Worm (Caenorhabditis elegans) whole organism, L3 larva: ENCODE results near the gene dao-3.

Experiments
- R02D3.7 ChIP-seq: fragments of 150-350 bp; optimal IDR thresholded peaks from 2 replicates; lab custom pipeline; 2014; ENCODE audit warnings: missing biosample characterization, missing genetic modification characterization
- ZK546.5 ChIP-seq: sonication (generic microtip); optimal IDR thresholded peaks from 2 replicates; lab custom pipeline; 2017; ENCODE audit warnings: missing biosample characterization, missing genetic modification characterization
- aly-2 ChIP-seq: fragments of 150-350 bp; optimal IDR thresholded peaks from 2 replicates; lab custom pipeline; 2014; ENCODE audit warnings: missing biosample characterization, missing genetic modification characterization
- ama-1 ChIP-seq: fragments of 150-350 bp; optimal IDR thresholded peaks from 2 replicates; lab custom pipeline; 2018
- ceh-28 ChIP-seq: fragments of 150-350 bp; optimal IDR thresholded peaks from 2 replicates; lab custom pipeline; 2014; ENCODE audit warnings: missing biosample characterization, missing genetic modification reagents, missing genetic modification characterization
- ceh-82 ChIP-seq: fragments of 150-350 bp; optimal IDR thresholded peaks from 2 replicates; lab custom pipeline; 2014; ENCODE audit warnings: missing biosample characterization, missing genetic modification characterization
- daf-12 ChIP-seq: fragments of 150-350 bp; optimal IDR thresholded peaks from 2 replicates; lab custom pipeline; 2014; ENCODE audit warnings: missing biosample characterization, missing genetic modification reagents, missing genetic modification characterization
- egl-27 ChIP-seq: sonication (generic microtip); optimal IDR thresholded peaks from 4 replicates; lab custom pipeline; 2017; ENCODE audit warnings: missing biosample characterization, missing genetic modification reagents, missing genetic modification characterization
- egl-5 ChIP-seq: fragments of 150-350 bp; optimal IDR thresholded peaks from 2 replicates; lab custom pipeline; 2017; ENCODE audit warnings: missing biosample characterization, missing genetic modification reagents, missing genetic modification characterization, inconsistent platforms
- elt-1 ChIP-seq: fragments of 150-350 bp; optimal IDR thresholded peaks from 2 replicates; lab custom pipeline; 2014; ENCODE audit warnings: missing biosample characterization, missing genetic modification characterization
- elt-2 ChIP-seq: sonication (generic microtip); optimal IDR thresholded peaks from 2 replicates; lab custom pipeline; 2016; ENCODE audit warnings: missing genetic modification reagents, mild to moderate bottlenecking, missing genetic modification characterization, missing compliant biosample characterization
- elt-3 ChIP-seq, 3 experiments: fragments of 150-350 bp in 1 of 3; sonication (generic microtip) in 2 of 3; optimal IDR thresholded peaks; 2 replicates in 2 of 3; 4 replicates in 1 of 3; lab custom pipeline; 2014 to 2017; ENCODE audit warnings: missing biosample characterization in 3 of 3, missing genetic modification characterization in 3 of 3
- eor-1 ChIP-seq, 2 experiments: fragments of 150-350 bp; optimal IDR thresholded peaks; 2 replicates each; lab custom pipeline; 2014 to 2018; ENCODE audit warnings: missing biosample characterization in 2 of 2, missing genetic modification characterization in 2 of 2
- fkh-10 ChIP-seq: sonication (generic microtip); optimal IDR thresholded peaks from 2 replicates; lab custom pipeline; 2017; ENCODE audit warnings: missing biosample characterization, missing genetic modification reagents, missing genetic modification characterization
- fkh-2 ChIP-seq: fragments of 150-350 bp; optimal IDR thresholded peaks from 2 replicates; lab custom pipeline; 2014; ENCODE audit warnings: missing biosample characterization, missing genetic modification reagents, missing genetic modification characterization
- fos-1 ChIP-seq: fragments of 150-350 bp; optimal IDR thresholded peaks from 2 replicates; lab custom pipeline; 2014; ENCODE audit warnings: missing biosample characterization, missing genetic modification characterization
- jun-1 ChIP-seq: fragments of 150-350 bp; optimal IDR thresholded peaks from 2 replicates; lab custom pipeline; 2014; ENCODE audit warnings: missing biosample characterization, missing genetic modification reagents, missing genetic modification characterization
- lin-15B ChIP-seq: fragments of 150-350 bp; optimal IDR thresholded peaks from 2 replicates; lab custom pipeline; 2014; ENCODE audit warnings: missing biosample characterization, missing genetic modification characterization
- lin-39 ChIP-seq: fragments of 150-350 bp; optimal IDR thresholded peaks from 2 replicates; lab custom pipeline; 2018; ENCODE audit warnings: missing biosample characterization, missing genetic modification reagents, missing genetic modification characterization
- mdl-1 ChIP-seq: fragments of 150-350 bp; optimal IDR thresholded peaks from 2 replicates; lab custom pipeline; 2014; ENCODE audit warnings: missing biosample characterization, missing genetic modification characterization
- nfya-1 ChIP-seq: sonication (generic microtip); optimal IDR thresholded peaks from 2 replicates; lab custom pipeline; 2017; ENCODE audit warnings: missing genetic modification characterization, mild to moderate bottlenecking, missing compliant biosample characterization, antibody characterized with exemption, moderate library complexity; ENCODE audit not compliant: insufficient read depth
- nhr-12 ChIP-seq: fragments of 150-350 bp; optimal IDR thresholded peaks from 2 replicates; lab custom pipeline; 2014; ENCODE audit warnings: missing biosample characterization, missing genetic modification characterization
- nhr-23 ChIP-seq: fragments of 150-350 bp; optimal IDR thresholded peaks from 2 replicates; lab custom pipeline; 2014; ENCODE audit warnings: missing biosample characterization, missing genetic modification reagents, missing genetic modification characterization
- nhr-237 ChIP-seq: fragments of 150-350 bp; optimal IDR thresholded peaks from 2 replicates; lab custom pipeline; 2014; ENCODE audit warnings: missing biosample characterization, missing genetic modification characterization
- nhr-25 ChIP-seq: sonication (generic microtip); optimal IDR thresholded peaks from 2 replicates; lab custom pipeline; 2017; ENCODE audit warnings: missing biosample characterization, missing genetic modification characterization
- nhr-28 ChIP-seq: fragments of 150-350 bp; optimal IDR thresholded peaks from 2 replicates; lab custom pipeline; 2014; ENCODE audit warnings: missing biosample characterization, missing genetic modification characterization
- nhr-43 ChIP-seq: sonication (generic microtip); optimal IDR thresholded peaks from 2 replicates; lab custom pipeline; 2016; ENCODE audit warnings: mild to moderate bottlenecking, missing genetic modification characterization, missing compliant biosample characterization; ENCODE audit not compliant: poor library complexity, severe bottlenecking
- nhr-67 ChIP-seq: fragments of 150-350 bp; optimal IDR thresholded peaks from 2 replicates; lab custom pipeline; 2014; ENCODE audit warnings: missing biosample characterization, missing genetic modification characterization
- nhr-76 ChIP-seq: fragments of 150-350 bp; sonication (generic microtip); optimal IDR thresholded peaks from 5 replicates; lab custom pipeline; 2014; ENCODE audit warnings: missing biosample characterization, missing genetic modification characterization
- pha-4 ChIP-seq: fragments of 150-350 bp; optimal IDR thresholded peaks from 2 replicates; lab custom pipeline; 2014; ENCODE audit warnings: missing biosample characterization, missing genetic modification reagents, missing genetic modification characterization
- pqm-1 ChIP-seq: fragments of 150-350 bp; optimal IDR thresholded peaks from 2 replicates; lab custom pipeline; 2017; ENCODE audit warnings: missing biosample characterization, missing genetic modification characterization, inconsistent platforms
- sea-2 ChIP-seq: fragments of 150-350 bp; sonication (generic microtip); optimal IDR thresholded peaks from 4 replicates; lab custom pipeline; 2014; ENCODE audit warnings: missing biosample characterization, missing genetic modification reagents, missing genetic modification characterization
- skn-1 ChIP-seq: fragments of 150-350 bp; optimal IDR thresholded peaks from 2 replicates; lab custom pipeline; 2014; ENCODE audit warnings: missing biosample characterization, missing genetic modification characterization
- snpc-4 ChIP-seq: fragments of 150-350 bp; optimal IDR thresholded peaks from 2 replicates; lab custom pipeline; 2014; ENCODE audit warnings: missing biosample characterization, missing genetic modification characterization
- tbx-2 ChIP-seq: sonication (generic microtip); optimal IDR thresholded peaks from 2 replicates; lab custom pipeline; 2016; ENCODE audit warnings: mild to moderate bottlenecking, missing genetic modification characterization, missing compliant biosample characterization
- unc-39 ChIP-seq: sonication (generic microtip); optimal IDR thresholded peaks from 4 replicates; lab custom pipeline; 2017; ENCODE audit warnings: missing biosample characterization, missing genetic modification characterization

The dao-3 gene

DNA sequence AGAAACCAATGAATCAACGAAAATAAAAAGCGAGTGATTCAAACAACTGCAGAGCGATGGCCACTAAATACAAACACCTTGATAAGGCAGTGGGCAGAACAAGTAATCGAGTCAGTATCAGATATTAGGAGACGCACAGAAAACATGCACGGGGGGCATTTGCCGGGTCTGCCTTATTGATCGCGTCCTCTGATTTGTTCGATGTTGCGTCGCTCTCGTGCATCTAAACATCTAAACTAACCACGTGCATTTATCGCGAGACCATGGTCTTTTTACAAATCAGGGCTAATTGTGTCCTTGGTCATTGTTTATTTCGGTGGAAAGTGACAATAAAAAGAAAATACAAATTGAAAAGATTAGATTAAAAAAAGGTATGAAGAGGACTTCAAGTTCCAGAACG lies 2.4 kb downstream of the dao-3 start, which contains the start of gene K07E3.4:
K07E3.4 (minus strand) TSS at position 100 of the 400 bp plus-strand sequence.
- TF ChIP-seq ama-1 (lab: Kevin White, UChicago) (no peak), snpc-4 (peak; percentile 12), nhr-25 (tag; lab: Kevin White, UChicago) (peak; percentile 82), elt-3 (tag; optimal IDR thresholded peaks at IDR 0.05; lab: Kevin White, UChicago) (peak in 1 of 3 experiments; percentile 62), pqm-1 (tag; lab: Kevin White, UChicago) (peak; percentile 71), nhr-12 (tag; lab: Kevin White, UChicago) (no peak), nhr-76 (tag; lab: Kevin White, UChicago) (peak; percentile 14), nhr-43 (tag; lab: Kevin White, UChicago) (peak; percentile 78), egl-5 (tag; lab: Kevin White, UChicago) (no peak), nhr-23 (peak; percentile 67), mdl-1 (tag; lab: Kevin White, UChicago) (peak; percentile 88), jun-1 (peak; percentile 53), elt-2 (peak; percentile 78), ceh-28 (tag; lab: Kevin White, UChicago) (peak; percentile 77), elt-1 (tag; lab: Kevin White, UChicago) (peak; percentile 85), nfya-1 (tag; lab: Kevin White, UChicago) (peak; percentile 43)

DNA sequence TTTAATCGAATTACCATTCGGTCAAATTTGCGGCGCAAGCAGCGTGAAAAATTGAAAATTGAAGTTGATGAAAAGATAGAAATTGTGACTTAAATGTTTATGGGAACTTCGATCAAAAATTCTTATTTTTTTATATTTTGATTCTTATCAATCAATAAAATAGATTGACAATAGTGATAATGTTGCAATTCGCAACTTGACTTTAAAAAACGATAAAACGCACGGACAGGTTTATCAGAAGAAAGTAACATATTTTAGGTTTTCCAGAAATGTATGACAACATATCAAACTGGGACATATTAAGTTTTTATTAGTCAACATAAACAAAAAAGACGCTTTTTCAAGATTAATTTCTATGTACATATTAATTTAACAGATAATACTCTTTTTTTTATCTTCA lies 3.0 kb downstream of the dao-3 start:
- peak; percentile 26 for TF ChIP-seq elt-2
- TF ChIP-seq fkh-10, result no peak

DNA sequence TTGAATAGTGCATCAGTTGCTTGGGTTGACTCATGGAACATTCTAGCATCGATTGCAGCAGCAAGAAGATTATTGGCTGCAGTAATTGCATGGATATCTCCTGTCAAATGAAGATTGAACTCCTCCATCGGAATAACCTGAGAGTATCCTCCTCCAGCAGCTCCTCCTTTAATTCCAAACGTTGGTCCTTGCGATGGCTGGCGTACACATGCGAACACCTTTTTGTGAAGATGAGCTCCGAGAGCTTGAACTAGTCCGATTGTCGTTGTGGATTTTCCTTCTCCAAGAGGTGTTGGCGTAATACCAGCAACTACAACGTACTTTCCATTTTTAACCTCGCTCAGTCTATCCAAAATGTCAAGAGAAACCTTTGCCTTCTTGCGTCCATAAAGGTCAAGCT lies 3.6 kb downstream of the dao-3 start:
- TF ChIP-seq nhr-12 (tag; lab: Kevin White, UChicago) (no peak), elt-2 (no peak), jun-1 (no peak), fkh-2 (tag; lab: Kevin White, UChicago) (no peak), snpc-4 (no peak), unc-39 (tag; lab: Kevin White, UChicago) (no peak), ZK546.5 (no peak), egl-27 (tag; lab: Kevin White, UChicago) (no peak), lin-39 (tag; lab: Kevin White, UChicago) (no peak), nhr-23 (no peak), sea-2 (GFP tag; lab: Kevin White, UChicago) (no peak), ceh-82 (no peak), nhr-28 (tag; lab: Kevin White, UChicago) (no peak), fos-1 (tag; lab: Kevin White, UChicago) (no peak), skn-1 (no peak), R02D3.7 (tag; lab: Kevin White, UChicago) (no peak), egl-5 (tag; lab: Kevin White, UChicago) (no peak)
- TF ChIP-seq, all 47 proteins: peak for 0

DNA sequence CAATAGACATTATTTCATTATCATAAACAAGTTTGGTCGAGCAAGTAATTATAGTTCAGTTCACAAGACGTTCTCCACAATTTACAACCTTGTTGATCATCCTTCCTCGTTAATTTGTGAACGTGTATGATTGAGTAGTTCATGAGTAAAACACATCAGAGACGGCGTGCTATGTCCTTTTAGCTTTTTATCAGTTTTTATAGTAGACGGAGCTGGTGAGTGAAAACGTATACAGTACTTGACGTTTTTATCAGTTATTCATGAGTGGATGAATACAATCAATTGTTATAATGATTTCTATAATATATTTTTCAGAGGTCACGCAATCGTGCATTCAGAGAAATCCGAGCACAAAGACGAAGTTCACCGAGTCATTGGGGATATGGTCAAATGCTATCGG lies 7.5 kb downstream of the dao-3 start:
- no peak for TF ChIP-seq fos-1 (tag; lab: Kevin White, UChicago)
- TF ChIP-seq mdl-1 (tag; lab: Kevin White, UChicago), result no peak
- TF ChIP-seq R02D3.7 (tag; lab: Kevin White, UChicago), result no peak
- no peak for TF ChIP-seq nhr-25 (tag; lab: Kevin White, UChicago)
- no peak for TF ChIP-seq eor-1 (tag; optimal IDR thresholded peaks at IDR 0.05; lab: Kevin White, UChicago)
- no peak for TF ChIP-seq jun-1
- TF ChIP-seq unc-39 (tag; lab: Kevin White, UChicago), result no peak
- TF ChIP-seq elt-1 (tag; lab: Kevin White, UChicago), result no peak
- peak; percentile 2 for TF ChIP-seq pha-4 (tag; lab: Kevin White, UChicago)
- no peak for TF ChIP-seq egl-5 (tag; lab: Kevin White, UChicago)
- no peak for TF ChIP-seq ceh-82
- TF ChIP-seq lin-15B (tag; lab: Kevin White, UChicago), result no peak
- no peak for TF ChIP-seq nhr-67
- TF ChIP-seq lin-39 (tag; lab: Kevin White, UChicago), result no peak
- TF ChIP-seq pqm-1 (tag; lab: Kevin White, UChicago), result peak; percentile 71
- TF ChIP-seq nhr-23, result no peak
- TF ChIP-seq daf-12 (tag; lab: Kevin White, UChicago), result no peak
- TF ChIP-seq aly-2 (tag; lab: Kevin White, UChicago), result no peak
- no peak for TF ChIP-seq nfya-1 (tag; lab: Kevin White, UChicago)
- peak; percentile 54 for TF ChIP-seq elt-2
- TF ChIP-seq sea-2 (GFP tag; lab: Kevin White, UChicago), result no peak
- TF ChIP-seq nhr-237 (tag; lab: Kevin White, UChicago), result no peak
- no peak for TF ChIP-seq tbx-2 (tag; lab: Kevin White, UChicago)
- no peak for TF ChIP-seq nhr-76 (tag; lab: Kevin White, UChicago)
- TF ChIP-seq, all 47 proteins: peak for 3
